Worm (Caenorhabditis elegans) whole organism, early embryonic: Measurements from ENCODE around the gene F10C5.3.

Experiments used
- B0310.2 ChIP-seq: sonication (generic microtip); optimal IDR thresholded peaks from 2 replicates; lab custom pipeline; 2016; ENCODE audit warnings: mild to moderate bottlenecking, missing genetic modification characterization, missing compliant biosample characterization
- ama-1 ChIP-seq: fragments of 150-350 bp; optimal IDR thresholded peaks from 2 replicates; lab custom pipeline; 2014
- flt-1 ChIP-seq: fragments of 200-800 bp; sonication (Bioruptor generic); IDR thresholded peaks from 2 replicates; pipeline ENCODE4 v1.3.6; 2022; ENCODE audit warnings: missing genetic modification characterization, missing compliant biosample characterization
- hmg-4 ChIP-seq: fragments of 200-800 bp; sonication (Bioruptor generic); optimal IDR thresholded peaks from 2 replicates; lab custom pipeline; 2018; ENCODE audit warnings: mild to moderate bottlenecking, missing genetic modification characterization, missing compliant biosample characterization
- tbx-37 ChIP-seq: fragments of 200-800 bp; sonication (Bioruptor generic); conservative IDR thresholded peaks from 2 replicates; pipeline ENCODE4 v1.3.6; 2022; ENCODE audit warnings: missing genetic modification reagents, missing genetic modification characterization, missing compliant biosample characterization

ce11 chrIII:455793-456192 is 27.9 kb upstream of the F10C5.3 start:
- TF ChIP-seq ama-1 (lab: Kevin White, UChicago) = no peak
- TF ChIP-seq B0310.2 (tag; lab: Kevin White, UChicago) = no peak
- TF ChIP-seq hmg-4 (GFP tag; lab: Kevin White, UChicago) = no peak
- TF ChIP-seq flt-1 (GFP tag; lab: Robert Waterston, UW) = no peak
- no peak for TF ChIP-seq tbx-37
